Fruit fly (Drosophila melanogaster) whole organism, embryonic: ENCODE data around the gene tmod.
A peak's percentile ranks its signal among the peaks of the same experiment; 100 is the strongest.

ENCODE experiments used
- B-H2 ChIP-seq: fragments of 200-800 bp; sonication (Bioruptor generic); optimal IDR thresholded peaks from 2 replicates; lab custom pipeline; 2018; ENCODE audit warnings: missing biosample characterization, mild to moderate bottlenecking, missing genetic modification characterization
- CG1024 ChIP-seq: fragments of 200-800 bp; sonication (Bioruptor generic); IDR thresholded peaks from 2 replicates; pipeline ENCODE4 v1.3.6; 2022; ENCODE audit warnings: missing biosample characterization, missing genetic modification characterization
- CG10267 ChIP-seq: fragments of 200-800 bp; sonication (Bioruptor generic); optimal IDR thresholded peaks from 2 replicates; lab custom pipeline; 2018; ENCODE audit warnings: missing biosample characterization, mild to moderate bottlenecking, missing genetic modification characterization, moderate library complexity
- CG10274 ChIP-seq: fragments of 200-800 bp; sonication (Bioruptor generic); optimal IDR thresholded peaks from 3 replicates; lab custom pipeline; 2017; ENCODE audit warnings: missing biosample characterization, mild to moderate bottlenecking, missing genetic modification characterization
- CG11247 ChIP-seq: fragments of 200-800 bp; sonication (Bioruptor generic); IDR thresholded peaks from 2 replicates; pipeline ENCODE4 v1.3.6; 2022; ENCODE audit warnings: missing biosample characterization, missing genetic modification characterization
- CG12659 ChIP-seq: fragments of 200-800 bp; sonication (Bioruptor generic); optimal IDR thresholded peaks from 3 replicates; lab custom pipeline; 2017; ENCODE audit warnings: mild to moderate bottlenecking, missing biosample characterization, missing genetic modification reagents, missing genetic modification characterization
- CG14050 ChIP-seq: fragments of 200-800 bp; sonication (Bioruptor generic); IDR thresholded peaks from 3 replicates; pipeline ENCODE4 v1.3.6; 2022; ENCODE audit warnings: missing biosample characterization, missing genetic modification characterization
- CG1647 ChIP-seq: fragments of 200-800 bp; sonication (Bioruptor generic); optimal IDR thresholded peaks from 3 replicates; lab custom pipeline; 2016; ENCODE audit warnings: missing biosample characterization, missing genetic modification characterization
- CG17328 ChIP-seq: fragments of 200-800 bp; sonication (Bioruptor generic); IDR thresholded peaks from 2 replicates; pipeline ENCODE4 v1.3.6; 2022; ENCODE audit warnings: missing biosample characterization, missing genetic modification characterization
- CG18476 ChIP-seq: fragments of 200-800 bp; sonication (Bioruptor generic); optimal IDR thresholded peaks from 2 replicates; lab custom pipeline; 2016; ENCODE audit warnings: missing biosample characterization, mild to moderate bottlenecking, missing genetic modification characterization
- CG18599 ChIP-seq: fragments of 200-800 bp; sonication (Bioruptor generic); optimal IDR thresholded peaks from 3 replicates; lab custom pipeline; 2017; ENCODE audit warnings: missing biosample characterization, missing genetic modification characterization, mild to moderate bottlenecking, moderate library complexity, missing genetic modification reagents
- CG30020 ChIP-seq: fragments of 200-800 bp; optimal IDR thresholded peaks from 2 replicates; lab custom pipeline; 2019; ENCODE audit warnings: missing biosample characterization, mild to moderate bottlenecking, missing genetic modification characterization, moderate library complexity
- CG31388 ChIP-seq: fragments of 200-800 bp; sonication (Bioruptor generic); optimal IDR thresholded peaks from 2 replicates; lab custom pipeline; 2016; ENCODE audit warnings: missing biosample characterization, missing genetic modification characterization
- CG33213 ChIP-seq: fragments of 200-800 bp; sonication (Bioruptor generic); optimal IDR thresholded peaks from 3 replicates; lab custom pipeline; 2016; ENCODE audit warnings: missing biosample characterization, missing genetic modification characterization
- CG4360 ChIP-seq: fragments of 200-800 bp; sonication (Bioruptor generic); IDR thresholded peaks from 2 replicates; pipeline ENCODE4 v1.3.6; 2022; ENCODE audit warnings: missing biosample characterization, missing genetic modification characterization
- CG43689 ChIP-seq: fragments of 200-800 bp; sonication (Bioruptor generic); IDR thresholded peaks from 2 replicates; pipeline ENCODE4 v1.3.6; 2022; ENCODE audit warnings: missing biosample characterization, missing genetic modification characterization
- CG4404 ChIP-seq: fragments of 200-800 bp; sonication (Bioruptor generic); IDR thresholded peaks from 2 replicates; pipeline ENCODE4 v1.3.6; 2022; ENCODE audit warnings: missing biosample characterization, missing genetic modification characterization
- CG4424 ChIP-seq: fragments of 200-800 bp; sonication (Bioruptor generic); optimal IDR thresholded peaks from 3 replicates; lab custom pipeline; 2016; ENCODE audit warnings: missing biosample characterization, missing genetic modification characterization
- CG6683 ChIP-seq: fragments of 200-800 bp; sonication (Bioruptor generic); optimal IDR thresholded peaks from 2 replicates; lab custom pipeline; 2017; ENCODE audit warnings: missing biosample characterization, mild to moderate bottlenecking, missing genetic modification characterization, missing genetic modification reagents
- CG7745 ChIP-seq: fragments of 200-800 bp; sonication (Bioruptor generic); optimal IDR thresholded peaks from 2 replicates; lab custom pipeline; 2018; ENCODE audit warnings: missing biosample characterization, mild to moderate bottlenecking, missing genetic modification characterization, moderate library complexity
- Fer1 ChIP-seq: fragments of 200-800 bp; sonication (Bioruptor generic); optimal IDR thresholded peaks from 2 replicates; lab custom pipeline; 2017; ENCODE audit warnings: missing biosample characterization, mild to moderate bottlenecking, missing genetic modification characterization
- H15 ChIP-seq: fragments of 200-800 bp; sonication (Bioruptor generic); IDR thresholded peaks from 3 replicates; pipeline ENCODE4 v1.3.6; 2022; ENCODE audit warnings: missing biosample characterization, missing genetic modification characterization
- Kr ChIP-seq: fragments of 200-800 bp; sonication (Bioruptor generic); optimal IDR thresholded peaks from 2 replicates; lab custom pipeline; 2017; ENCODE audit warnings: missing biosample characterization, mild to moderate bottlenecking, missing genetic modification characterization
- Lpt ChIP-seq: fragments of >200 bp; optimal IDR thresholded peaks from 2 replicates; lab custom pipeline; 2018; ENCODE audit warnings: missing biosample characterization, missing genetic modification characterization
- Mes4 ChIP-seq: fragments of 200-800 bp; sonication (Bioruptor generic); optimal IDR thresholded peaks from 2 replicates; lab custom pipeline; 2016; ENCODE audit warnings: missing biosample characterization, missing genetic modification characterization
- Neu2 ChIP-seq: fragments of 200-800 bp; sonication (Bioruptor generic); optimal IDR thresholded peaks from 3 replicates; lab custom pipeline; 2016; ENCODE audit warnings: missing biosample characterization, missing genetic modification characterization, borderline replicate concordance
- Nf-YC ChIP-seq: fragments of 200-800 bp; optimal IDR thresholded peaks from 3 replicates; lab custom pipeline; 2019; ENCODE audit warnings: missing biosample characterization, mild to moderate bottlenecking, missing genetic modification characterization, moderate library complexity
- Spps ChIP-seq: fragments of 200-800 bp; sonication (Bioruptor generic); optimal IDR thresholded peaks from 2 replicates; lab custom pipeline; 2018; ENCODE audit warnings: missing biosample characterization, mild to moderate bottlenecking, missing genetic modification characterization
- Stat92E ChIP-seq, 3 experiments: fragments of >200 bp in 2 of 3; fragments of 200-800 bp in 1 of 3; sonication (Bioruptor generic) in 1 of 3; optimal IDR thresholded peaks; 2 replicates each; lab custom pipeline; 2017 to 2019; ENCODE audit warnings: missing biosample characterization in 3 of 3, missing genetic modification characterization in 3 of 3, mild to moderate bottlenecking in 1 of 3, moderate library complexity in 1 of 3
- Taf1 ChIP-seq: fragments of 200-800 bp; sonication (Bioruptor generic); IDR thresholded peaks from 2 replicates; pipeline ENCODE4 v1.3.6; 2022; ENCODE audit warnings: missing biosample characterization, missing genetic modification characterization
- Tbp ChIP-seq: fragments of >200 bp; optimal IDR thresholded peaks from 2 replicates; lab custom pipeline; 2018; ENCODE audit warnings: missing biosample characterization, missing genetic modification characterization
- ash1 ChIP-seq: fragments of 200-800 bp; sonication (Bioruptor generic); optimal IDR thresholded peaks from 2 replicates; lab custom pipeline; 2018; ENCODE audit warnings: missing biosample characterization, mild to moderate bottlenecking, missing genetic modification characterization
- cad ChIP-seq: fragments of >200 bp; optimal IDR thresholded peaks from 2 replicates; lab custom pipeline; 2017; ENCODE audit warnings: missing biosample characterization, missing genetic modification characterization
- caup ChIP-seq: fragments of 200-800 bp; sonication (Bioruptor generic); optimal IDR thresholded peaks from 3 replicates; lab custom pipeline; 2017; ENCODE audit warnings: missing biosample characterization, mild to moderate bottlenecking, missing genetic modification characterization, moderate library complexity; ENCODE audit not compliant: severe bottlenecking
- chinmo ChIP-seq: fragments of 200-800 bp; sonication (Bioruptor generic); IDR thresholded peaks from 4 replicates; pipeline ENCODE4 v1.3.6; 2022; ENCODE audit warnings: missing biosample characterization, missing genetic modification characterization; ENCODE audit not compliant: partially characterized antibody
- croc ChIP-seq: fragments of 200-800 bp; sonication (Bioruptor generic); conservative IDR thresholded peaks from 3 replicates; pipeline ENCODE4 v1.3.6; 2022; ENCODE audit warnings: missing biosample characterization, missing genetic modification characterization
- dimm ChIP-seq: fragments of 200-800 bp; sonication (Bioruptor generic); IDR thresholded peaks from 2 replicates; pipeline ENCODE4 v1.3.6; 2022; ENCODE audit warnings: missing biosample characterization, missing genetic modification characterization
- disco-r ChIP-seq: fragments of 200-800 bp; sonication (Bioruptor generic); optimal IDR thresholded peaks from 2 replicates; lab custom pipeline; 2016; ENCODE audit warnings: missing biosample characterization, missing genetic modification characterization
- emc ChIP-seq: fragments of 200-800 bp; sonication (Bioruptor generic); optimal IDR thresholded peaks from 2 replicates; lab custom pipeline; 2016; ENCODE audit warnings: missing biosample characterization, missing genetic modification characterization
- her ChIP-seq: fragments of 200-800 bp; sonication (Bioruptor generic); optimal IDR thresholded peaks from 2 replicates; lab custom pipeline; 2016; ENCODE audit warnings: missing biosample characterization, missing genetic modification characterization
- nmo ChIP-seq: fragments of 200-800 bp; sonication (Bioruptor generic); optimal IDR thresholded peaks from 2 replicates; lab custom pipeline; 2018; ENCODE audit warnings: missing biosample characterization, mild to moderate bottlenecking, missing genetic modification characterization, moderate library complexity
- onecut ChIP-seq: fragments of 200-800 bp; sonication (Bioruptor generic); IDR thresholded peaks from 2 replicates; pipeline ENCODE4 v1.3.6; 2022; ENCODE audit warnings: missing biosample characterization, missing genetic modification characterization
- otp ChIP-seq: fragments of 200-800 bp; sonication (Bioruptor generic); IDR thresholded peaks from 3 replicates; pipeline ENCODE4, ENCODE4 v1.3.6; 2022; ENCODE audit warnings: missing biosample characterization, missing genetic modification characterization
- prd ChIP-seq, 3 experiments: fragments of >200 bp in 2 of 3; fragments of 200-800 bp in 1 of 3; sonication (Bioruptor generic) in 1 of 3; optimal IDR thresholded peaks in 2 of 3; IDR thresholded peaks in 1 of 3; 2 replicates in 2 of 3; 3 replicates in 1 of 3; pipeline versions ENCODE4 v1.3.6 to Lab custom; 2017 to 2022; ENCODE audit warnings: missing biosample characterization in 1 of 3, missing genetic modification characterization in 1 of 3
- pzg ChIP-seq: fragments of 200-800 bp; sonication (Bioruptor generic); optimal IDR thresholded peaks from 3 replicates; lab custom pipeline; 2018; ENCODE audit warnings: missing biosample characterization, mild to moderate bottlenecking, missing genetic modification characterization, moderate library complexity
- row ChIP-seq: fragments of 200-800 bp; sonication (Bioruptor generic); IDR thresholded peaks from 3 replicates; pipeline ENCODE4 v1.3.6; 2022; ENCODE audit warnings: missing biosample characterization, missing genetic modification characterization
- sob ChIP-seq: fragments of 200-800 bp; sonication (Bioruptor generic); IDR thresholded peaks from 2 replicates; pipeline ENCODE4 v1.3.6; 2022; ENCODE audit warnings: missing biosample characterization, missing genetic modification characterization
- ssp ChIP-seq: fragments of 200-800 bp; sonication (Bioruptor generic); IDR thresholded peaks from 2 replicates; pipeline ENCODE4 v1.3.6; 2022; ENCODE audit warnings: missing biosample characterization, missing genetic modification characterization

tmod gene

DNA sequence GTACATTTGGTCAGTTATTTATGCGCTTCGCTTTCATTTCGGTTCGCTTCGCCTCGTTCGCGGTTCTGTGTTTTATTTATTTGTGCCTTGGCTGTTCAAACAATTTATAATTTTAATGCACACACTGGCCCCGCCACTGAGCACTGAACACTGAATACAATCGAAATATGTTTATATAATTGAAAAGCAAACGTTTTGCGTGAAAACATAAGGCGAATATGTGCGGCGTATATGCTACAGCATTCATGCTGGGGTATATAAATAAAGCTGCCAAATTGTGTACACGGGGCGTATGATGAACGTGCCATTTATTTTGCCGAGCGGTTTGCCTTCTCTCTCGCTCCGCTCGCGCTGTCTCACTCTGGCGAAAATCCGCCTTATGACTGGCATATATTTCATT, 4.5 kb downstream of the tmod start (continued):
- TF ChIP-seq CG14050 (GFP tag; lab: Robert Waterston, UW) (no peak), chinmo (0 out of 4 replicates have a peak, but pooled peaks have one; percentile 57), CG6683 (GFP tag; lab: Kevin White, UChicago) (no peak), caup (GFP tag; lab: Kevin White, UChicago) (peak; percentile 35), croc (GFP tag; lab: Robert Waterston, UW) (no peak), CG1647 (GFP tag; lab: Kevin White, UChicago) (no peak), CG18476 (GFP tag; lab: Kevin White, UChicago) (no peak)

DNA sequence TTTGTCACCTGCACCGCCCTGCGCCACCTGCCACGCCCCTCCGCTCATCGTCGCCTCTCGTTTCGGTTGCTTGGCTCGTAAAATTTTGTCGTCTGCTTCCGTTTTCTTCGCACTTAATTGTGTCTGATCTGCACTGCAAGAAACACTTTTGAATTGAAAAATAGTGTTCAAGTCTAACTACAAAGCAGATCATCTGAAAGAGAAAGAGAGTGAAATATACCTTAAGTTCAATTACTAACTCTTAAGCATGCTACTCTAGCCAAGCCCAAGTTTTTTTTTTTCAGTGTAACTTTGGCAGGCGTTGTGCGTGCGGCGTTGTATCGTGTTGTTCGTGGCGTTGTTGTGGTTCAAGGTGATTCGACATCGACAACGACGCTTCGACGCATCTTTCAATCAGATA, 7.8 kb downstream of the tmod start:
- TF ChIP-seq emc (GFP tag; lab: Kevin White, UChicago) (peak; percentile 90), Kr (GFP tag; lab: Kevin White, UChicago) (no peak), H15 (peak; percentile 91), CG33213 (GFP tag; lab: Kevin White, UChicago) (peak; percentile 94), CG43689 (GFP tag; lab: Robert Waterston, UW) (peak; percentile 80), CG1024 (peak; percentile 84), Spps (tag; lab: Kevin White, UChicago) (peak; percentile 71), Taf1 (peak; percentile 81), CG31388 (GFP tag; lab: Kevin White, UChicago) (peak; percentile 63), ssp (GFP tag; lab: Robert Waterston, UW) (peak; percentile 76), her (GFP tag; lab: Kevin White, UChicago) (peak; percentile 94), Mes4 (GFP tag; lab: Kevin White, UChicago) (peak; percentile 88), CG18599 (GFP tag; lab: Kevin White, UChicago) (peak; percentile 97), CG17328 (peak; percentile 93), CG4360 (GFP tag; lab: Robert Waterston, UW) (peak; percentile 66), cad (no peak), CG11247 (GFP tag; lab: Robert Waterston, UW) (peak; percentile 92), ash1 (GFP tag; lab: Kevin White, UChicago) (peak; percentile 53), CG4424 (GFP tag; lab: Kevin White, UChicago) (peak; percentile 93), CG4404 (GFP tag; lab: Robert Waterston, UW) (peak; percentile 71), dimm (GFP tag; lab: Robert Waterston, UW) (peak; percentile 85), Lpt (GFP tag; lab: Kevin White, UChicago) (no peak), CG10274 (GFP tag; lab: Kevin White, UChicago) (peak; percentile 82), disco-r (GFP tag; lab: Kevin White, UChicago) (peak; percentile 90), B-H2 (GFP tag; lab: Kevin White, UChicago) (peak; percentile 93), Nf-YC (peak; percentile 68), CG6683 (GFP tag; lab: Kevin White, UChicago) (peak; percentile 81), Neu2 (GFP tag; lab: Kevin White, UChicago) (peak; percentile 16), row (GFP tag; lab: Robert Waterston, UW) (peak; percentile 93), otp (GFP tag; lab: Robert Waterston, UW) (peak; percentile 90), CG18476 (GFP tag; lab: Kevin White, UChicago) (peak; percentile 86), CG30020 (tag; lab: Kevin White, UChicago) (no peak), pzg (GFP tag; lab: Kevin White, UChicago) (peak; percentile 16), CG7745 (tag; lab: Kevin White, UChicago) (no peak), nmo (GFP tag; lab: Kevin White, UChicago) (peak; percentile 94), CG10267 (tag; lab: Kevin White, UChicago) (peak; percentile 79), prd (optimal IDR thresholded peaks at IDR 0.05; lab: Kevin White, UChicago) (no peak), prd (GFP tag; IDR thresholded peaks at IDR 0.05; lab: Robert Waterston, UW) (peak; percentile 95), sob (GFP tag; lab: Robert Waterston, UW) (peak; percentile 96), Fer1 (peak; percentile 94), Stat92E (GFP tag; optimal IDR thresholded peaks at IDR 0.05; lab: Kevin White, UChicago) (peak in 1 of 3 experiments; percentile 57), onecut (GFP tag; lab: Robert Waterston, UW) (peak; percentile 86), Tbp (GFP tag; lab: Kevin White, UChicago) (no peak), CG12659 (GFP tag; lab: Kevin White, UChicago) (peak; percentile 93)
